Worm (Caenorhabditis elegans): ENCODE data around the gene cor-1.
"Not testable (repeated sequence)": the region's sequence is repeated elsewhere in the genome, so short reads cannot be mapped to it uniquely, and the experiment has no call there.

DNA sequence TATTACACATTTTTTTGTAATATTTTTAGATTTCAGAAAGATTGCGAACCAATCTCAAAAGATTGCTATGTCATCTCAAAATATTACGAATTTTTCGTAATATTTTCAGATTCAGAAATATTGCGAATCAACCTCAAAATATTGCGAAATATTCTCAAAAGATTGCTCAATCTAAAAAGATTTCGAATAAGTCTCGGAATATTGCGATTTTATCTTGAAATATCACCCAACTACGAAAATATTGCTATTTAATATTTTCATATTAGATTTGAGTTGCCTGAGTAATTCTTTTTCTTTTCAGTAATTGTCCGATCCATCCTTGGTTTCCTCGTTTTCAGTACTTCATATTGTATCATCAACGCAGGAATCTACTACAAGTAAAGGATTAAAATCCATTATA is 27.1 kb upstream of the cor-1 start, which contains the start of gene Y70G10A.4:
- not testable (repeated sequence) for TF ChIP-seq hmg-11 (tag; optimal IDR thresholded peaks at IDR 0.05); ztf-4 (tag; optimal IDR thresholded peaks at IDR 0.05); ceh-9 (tag; optimal IDR thresholded peaks at IDR 0.05); mdl-1 (tag; optimal IDR thresholded peaks at IDR 0.05); nhr-25 (tag; optimal IDR thresholded peaks at IDR 0.05); unc-39 (tag; optimal IDR thresholded peaks at IDR 0.05); fos-1 (tag; optimal IDR thresholded peaks at IDR 0.05); unc-62 (GFP tag; optimal IDR thresholded peaks at IDR 0.05)

Measured in whole organism, L3 larva.